Fruit fly (Drosophila melanogaster): Measurements from ENCODE around the gene CG9701.

Gene CG9701

DNA sequence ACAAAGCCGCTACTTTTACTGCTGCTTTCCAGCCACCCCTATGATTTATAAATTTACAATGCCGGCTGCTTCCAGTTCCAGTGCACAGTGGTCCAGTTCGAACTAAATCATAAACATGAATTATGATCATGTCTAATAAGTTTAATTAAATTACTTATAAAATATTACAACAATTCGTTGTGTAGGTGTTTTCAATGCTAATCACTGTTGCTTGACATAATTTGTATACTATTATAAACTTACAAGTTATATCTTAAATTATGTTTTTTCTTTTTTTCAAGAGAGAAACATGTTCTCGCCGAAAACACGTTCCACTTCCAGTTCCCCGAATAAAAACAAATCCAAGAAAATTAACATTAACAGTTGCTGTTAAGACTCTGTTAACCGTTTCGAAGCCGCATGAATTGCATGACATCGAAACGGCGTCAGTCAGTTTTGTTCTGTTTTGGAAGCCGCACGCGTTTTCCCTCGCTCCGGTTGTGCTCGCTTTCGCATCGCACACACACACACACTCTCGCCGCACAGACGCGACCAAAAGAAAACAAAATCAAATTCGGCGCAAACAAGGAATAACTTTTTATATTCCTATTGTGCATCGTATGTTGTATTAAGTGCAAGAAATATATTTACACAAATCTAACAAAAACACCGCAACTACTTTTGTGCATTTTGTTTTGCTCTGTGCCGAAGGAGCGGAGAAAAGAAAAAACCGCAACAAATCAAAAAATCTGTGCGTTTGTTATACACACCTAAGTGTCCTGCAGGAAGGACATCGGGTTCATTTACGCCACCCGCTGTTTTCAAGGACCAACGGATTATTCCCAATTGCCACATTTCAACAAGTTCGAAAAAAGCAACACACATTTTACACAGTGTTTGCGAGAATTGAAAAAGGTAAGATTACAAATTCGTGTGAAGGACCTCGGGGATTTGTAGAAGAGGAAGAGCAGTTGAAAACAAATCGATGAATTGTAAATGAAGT is 32.6 kb downstream of the CG9701 start, which contains the start of gene Nrt (continued):
- TF ChIP-seq Fer2 (tag; optimal IDR thresholded peaks at IDR 0.05) = peak; percentile 28
- TF ChIP-seq crol (GFP tag; IDR thresholded peaks at IDR 0.05) = no peak
- peak; percentile 49 for TF ChIP-seq NfI (GFP tag; optimal IDR thresholded peaks at IDR 0.05)
- TF ChIP-seq HLH4C (GFP tag; IDR thresholded peaks at IDR 0.05; ENCODE audit: partially characterized antibody) = no peak
- TF ChIP-seq Usf (GFP tag; optimal IDR thresholded peaks at IDR 0.05) = no peak
- no peak for TF ChIP-seq vfl (GFP tag; optimal IDR thresholded peaks at IDR 0.05)
- peak; percentile 44; the same call in 1 of the 3 replicates for TF ChIP-seq CG34422 (GFP tag; IDR thresholded peaks at IDR 0.05)
- peak; percentile 59 for TF ChIP-seq CG1233 (GFP tag; optimal IDR thresholded peaks at IDR 0.05)
- peak; percentile 39 for TF ChIP-seq Ets65A (GFP tag)
- peak; percentile 26; the same call in 1 of the 3 replicates for TF ChIP-seq CG6791 (GFP tag; IDR thresholded peaks at IDR 0.05; ENCODE audit: partially characterized antibody)
- TF ChIP-seq CG9876 (GFP tag; optimal IDR thresholded peaks at IDR 0.05) = no peak
- peak; percentile 49 for TF ChIP-seq CG30020 (tag; optimal IDR thresholded peaks at IDR 0.05)
- no peak for TF ChIP-seq CG10321 (GFP tag; IDR thresholded peaks at IDR 0.05)
- no peak for TF ChIP-seq ken (GFP tag; IDR thresholded peaks at IDR 0.05)
- no peak for TF ChIP-seq disco-r (GFP tag; optimal IDR thresholded peaks at IDR 0.05)
- peak; percentile 43; the same call in 1 of the 2 replicates for TF ChIP-seq ato (GFP tag; IDR thresholded peaks at IDR 0.05; ENCODE audit: partially characterized antibody)
- TF ChIP-seq Spps (tag; optimal IDR thresholded peaks at IDR 0.05) = peak; percentile 59
- no peak for TF ChIP-seq ewg (GFP tag; optimal IDR thresholded peaks at IDR 0.05)
- TF ChIP-seq ac (GFP tag; optimal IDR thresholded peaks at IDR 0.05) = no peak
- peak; percentile 36; the same call in 1 of the 2 replicates for TF ChIP-seq E2f1 (GFP tag; IDR thresholded peaks at IDR 0.05)
- peak; percentile 57 for TF ChIP-seq phol (tag; optimal IDR thresholded peaks at IDR 0.05)
- 0 out of 3 replicates have a peak, but pooled peaks have one; percentile 9 for TF ChIP-seq CG3726 (GFP tag; IDR thresholded peaks at IDR 0.05)
- TF ChIP-seq lbe (GFP tag; optimal IDR thresholded peaks at IDR 0.05) = peak; percentile 24
- peak; percentile 83 for TF ChIP-seq CG13424 (tag; optimal IDR thresholded peaks at IDR 0.05)
- peak; percentile 83 for TF ChIP-seq CG18599 (GFP tag; optimal IDR thresholded peaks at IDR 0.05)
- TF ChIP-seq Sox100B (GFP tag; optimal IDR thresholded peaks at IDR 0.05) = peak; percentile 77
- no peak for TF ChIP-seq Sry-δ (GFP tag; optimal IDR thresholded peaks at IDR 0.05)
- TF ChIP-seq tup (GFP tag; optimal IDR thresholded peaks at IDR 0.05) = peak; percentile 11
- TF ChIP-seq Side (GFP tag; optimal IDR thresholded peaks at IDR 0.05) = no peak
- TF ChIP-seq chn (GFP tag; optimal IDR thresholded peaks at IDR 0.05) = peak; percentile 7
- TF ChIP-seq CG18011 (GFP tag; optimal IDR thresholded peaks at IDR 0.05) = peak; percentile 80
- no peak for TF ChIP-seq CG4404 (GFP tag; IDR thresholded peaks at IDR 0.05)
- no peak for TF ChIP-seq sr (GFP tag; IDR thresholded peaks at IDR 0.05)
- no peak for TF ChIP-seq Mad (GFP tag; optimal IDR thresholded peaks at IDR 0.05)
- TF ChIP-seq tna (GFP tag; IDR thresholded peaks at IDR 0.05; ENCODE audit: partially characterized antibody) = peak; percentile 66; the same call in 1 of the 2 replicates
- peak; percentile 93 for TF ChIP-seq Med (GFP tag)
- no peak for TF ChIP-seq pum (GFP tag; optimal IDR thresholded peaks at IDR 0.05)
- TF ChIP-seq CG6254 (GFP tag; optimal IDR thresholded peaks at IDR 0.05) = peak; percentile 41
- 0 out of 4 replicates have a peak, but pooled peaks have one; percentile 22 for TF ChIP-seq Dll (GFP tag; IDR thresholded peaks at IDR 0.05; ENCODE audit: partially characterized antibody)
- TF ChIP-seq gsb (GFP tag; IDR thresholded peaks at IDR 0.05) = no peak
- peak; percentile 31 for TF ChIP-seq her (GFP tag; optimal IDR thresholded peaks at IDR 0.05)
- TF ChIP-seq slou (GFP tag; optimal IDR thresholded peaks at IDR 0.05) = no peak
- TF ChIP-seq luna (GFP tag; optimal IDR thresholded peaks at IDR 0.05) = no peak
- peak; percentile 73 for TF ChIP-seq CG18262 (tag; optimal IDR thresholded peaks at IDR 0.05)
- TF ChIP-seq CG8281 (tag; optimal IDR thresholded peaks at IDR 0.05) = no peak
- TF ChIP-seq cg (GFP tag; optimal IDR thresholded peaks at IDR 0.05) = peak; percentile 78
- peak; percentile 48 for TF ChIP-seq Dek (tag; optimal IDR thresholded peaks at IDR 0.05)
- TF ChIP-seq ssp (GFP tag; IDR thresholded peaks at IDR 0.05) = no peak
